Fruit fly (Drosophila melanogaster): ENCODE data around the gene CG34263.
A peak's percentile ranks its signal among the peaks of the same experiment; 100 is the strongest.

CG34263 gene

dm6 chr3L:282276-282675 is 16.6 kb upstream of the CG34263 start (continued):
- TF ChIP-seq CG10654 (GFP tag; optimal IDR thresholded peaks at IDR 0.05) = no peak
- no peak for TF ChIP-seq HLH4C (GFP tag; IDR thresholded peaks at IDR 0.05; ENCODE audit: partially characterized antibody)
- peak; percentile 20 for TF ChIP-seq nom (GFP tag; optimal IDR thresholded peaks at IDR 0.05)
- TF ChIP-seq CG34224 (GFP tag; IDR thresholded peaks at IDR 0.05; ENCODE audit: partially characterized antibody) = peak; percentile 54; the same call in 1 of the 3 replicates
- peak; percentile 40 for TF ChIP-seq CG18599 (GFP tag; optimal IDR thresholded peaks at IDR 0.05)
- TF ChIP-seq CG12236 (GFP tag; optimal IDR thresholded peaks at IDR 0.05) = no peak
- TF ChIP-seq CG11504 (tag; optimal IDR thresholded peaks at IDR 0.05) = peak; percentile 99
- no peak for TF ChIP-seq CG17912 (GFP tag; optimal IDR thresholded peaks at IDR 0.05)
- TF ChIP-seq Deaf1 (tag; optimal IDR thresholded peaks at IDR 0.05) = peak; percentile 88
- peak; percentile 99 for TF ChIP-seq CG5180 (GFP tag; optimal IDR thresholded peaks at IDR 0.05)
- no peak for TF ChIP-seq bbx (GFP tag; IDR thresholded peaks at IDR 0.05; ENCODE audit: partially characterized antibody)
- TF ChIP-seq chinmo (GFP tag; IDR thresholded peaks at IDR 0.05; ENCODE audit: partially characterized antibody) = 0 out of 4 replicates have a peak, but pooled peaks have one; percentile 51
- no peak for TF ChIP-seq CG34376 (GFP tag; optimal IDR thresholded peaks at IDR 0.05)
- no peak for TF ChIP-seq CG13424 (tag; optimal IDR thresholded peaks at IDR 0.05)
- TF ChIP-seq BtbVII (GFP tag; optimal IDR thresholded peaks at IDR 0.05) = no peak
- peak; percentile 58 for TF ChIP-seq kah (GFP tag; optimal IDR thresholded peaks at IDR 0.05)
- no peak for TF ChIP-seq Oaz (GFP tag; IDR thresholded peaks at IDR 0.05)
- TF ChIP-seq cwo (GFP tag; optimal IDR thresholded peaks at IDR 0.05) = peak; percentile 15
- TF ChIP-seq sug (tag; optimal IDR thresholded peaks at IDR 0.05) = peak; percentile 74
- no peak for TF ChIP-seq ttk (GFP tag; IDR thresholded peaks at IDR 0.05)

DNA sequence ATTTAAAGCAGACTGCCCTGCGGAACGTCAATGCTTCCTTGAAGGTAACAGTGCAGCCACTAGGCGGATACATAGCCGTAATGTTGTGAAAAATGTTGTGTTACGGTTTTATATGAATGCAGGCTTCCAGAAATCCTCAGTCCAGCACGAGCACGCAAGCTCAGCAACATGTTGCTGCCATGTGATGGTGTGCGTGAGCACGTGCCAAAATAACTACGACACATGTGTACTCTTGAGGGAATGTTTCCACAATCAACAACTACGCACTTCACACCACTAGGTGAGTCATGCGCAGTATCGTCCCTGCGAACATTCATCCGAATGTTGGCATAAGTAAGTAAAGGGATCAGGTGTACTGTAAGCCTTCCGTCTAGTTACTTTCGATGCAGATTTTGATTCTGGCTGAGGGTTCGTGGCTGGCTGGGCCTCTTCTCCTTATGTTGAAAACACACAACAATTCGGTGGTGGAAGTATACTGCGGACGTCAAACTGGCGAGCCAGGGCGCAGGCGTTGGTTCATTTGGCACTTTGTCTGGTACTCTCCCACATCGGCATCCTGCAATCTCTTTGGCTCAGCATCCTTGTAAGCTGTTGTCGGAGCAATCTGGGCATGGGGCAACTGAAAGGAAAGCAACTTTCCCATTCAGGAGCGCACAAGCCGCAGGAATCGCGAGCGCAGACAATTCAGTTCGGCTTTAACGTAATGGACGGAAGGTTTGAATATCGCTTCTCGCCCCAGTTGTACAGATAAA is 11.2 kb upstream of the CG34263 start, which contains the start of gene RhoGEF3:
Gene RhoGEF3, plus strand, starts transcription at position 702 of the 752 bp plus-strand sequence.
- TF ChIP-seq z (GFP tag; IDR thresholded peaks at IDR 0.05) (no peak), scrt (GFP tag; optimal IDR thresholded peaks at IDR 0.05) (peak; percentile 74), twi (tag; optimal IDR thresholded peaks at IDR 0.05) (peak; percentile 79), Deaf1 (tag; optimal IDR thresholded peaks at IDR 0.05) (peak; percentile 57), CG5180 (GFP tag; optimal IDR thresholded peaks at IDR 0.05) (peak; percentile 93), CG6765 (GFP tag; optimal IDR thresholded peaks at IDR 0.05) (no peak), CG31365 (tag; optimal IDR thresholded peaks at IDR 0.05) (no peak), disco-r (GFP tag; optimal IDR thresholded peaks at IDR 0.05) (no peak), CG3281 (GFP tag; optimal IDR thresholded peaks at IDR 0.05) (no peak), Med (GFP tag) (peak; percentile 23), CG10147 (GFP tag; optimal IDR thresholded peaks at IDR 0.05) (no peak), nerfin-1 (tag; optimal IDR thresholded peaks at IDR 0.05) (peak; percentile 50), Trl (optimal IDR thresholded peaks at IDR 0.05) (peak; percentile 3 to 8), Trl (GFP tag; optimal IDR thresholded peaks at IDR 0.05) (no peak), Meics (GFP tag; optimal IDR thresholded peaks at IDR 0.05) (no peak), Hr78 (GFP tag; optimal IDR thresholded peaks at IDR 0.05) (no peak), ewg (GFP tag; optimal IDR thresholded peaks at IDR 0.05) (peak; percentile 91), cg (GFP tag; optimal IDR thresholded peaks at IDR 0.05) (peak; percentile 46), chinmo (GFP tag; IDR thresholded peaks at IDR 0.05; ENCODE audit: partially characterized antibody) (0 out of 4 replicates have a peak, but pooled peaks have one; percentile 45), CG11504 (tag; optimal IDR thresholded peaks at IDR 0.05) (peak; percentile 99), CG2199 (GFP tag; IDR thresholded peaks at IDR 0.05) (0 out of 3 replicates have a peak, but pooled peaks have one; percentile 30), nerfin-2 (GFP tag; IDR thresholded peaks at IDR 0.05; ENCODE audit: partially characterized antibody) (no peak), pros (GFP tag; optimal IDR thresholded peaks at IDR 0.05) (peak; percentile 35)

All from whole organism, embryonic.